Worm (Caenorhabditis elegans) whole organism, L1 larva: ENCODE measurements around the gene srh-250.

Experiments
- C16A3.4 ChIP-seq: fragments of 150-350 bp; optimal IDR thresholded peaks from 2 replicates; lab custom pipeline; 2014; ENCODE audit warnings: missing biosample characterization, missing genetic modification characterization
- F16B12.6 ChIP-seq: fragments of 150-350 bp; optimal IDR thresholded peaks from 2 replicates; lab custom pipeline; 2014; ENCODE audit warnings: missing biosample characterization, missing genetic modification characterization
- Y116A8C.19 ChIP-seq: sonication (generic microtip); optimal IDR thresholded peaks from 2 replicates; lab custom pipeline; 2016; ENCODE audit warnings: missing compliant biosample characterization, missing genetic modification characterization, borderline replicate concordance
- aha-1 ChIP-seq: fragments of 150-350 bp; optimal IDR thresholded peaks from 2 replicates; lab custom pipeline; 2014; ENCODE audit warnings: missing biosample characterization, missing genetic modification characterization
- alr-1 ChIP-seq: fragments of 200-800 bp; sonication (Bioruptor generic); optimal IDR thresholded peaks from 2 replicates; lab custom pipeline; 2018; ENCODE audit warnings: borderline replicate concordance, mild to moderate bottlenecking, missing genetic modification characterization, missing compliant biosample characterization
- ama-1 ChIP-seq: fragments of 150-350 bp; optimal IDR thresholded peaks from 2 replicates; lab custom pipeline; 2014
- blmp-1 ChIP-seq: fragments of 150-350 bp; optimal IDR thresholded peaks from 2 replicates; lab custom pipeline; 2014; ENCODE audit warnings: missing biosample characterization, missing genetic modification characterization
- ceh-82 ChIP-seq, 3 experiments: fragments of 150-350 bp in 1 of 3; sonication (generic microtip) in 2 of 3; optimal IDR thresholded peaks; 2 replicates each; lab custom pipeline; 2014 to 2017; ENCODE audit warnings: missing biosample characterization in 3 of 3, missing genetic modification characterization in 3 of 3
- dpl-1 ChIP-seq, 3 experiments: fragments of 150-350 bp in 2 of 3; sonication (generic microtip) in 1 of 3; optimal IDR thresholded peaks; 2 replicates each; lab custom pipeline; 2014 to 2017; ENCODE audit warnings: missing biosample characterization in 3 of 3, missing genetic modification characterization in 3 of 3, missing genetic modification reagents in 3 of 3
- dsc-1 ChIP-seq: sonication (generic microtip); optimal IDR thresholded peaks from 2 replicates; lab custom pipeline; 2016; ENCODE audit warnings: mild to moderate bottlenecking, missing genetic modification characterization, missing compliant biosample characterization
- efl-1 ChIP-seq, 4 experiments: fragments of 150-350 bp; optimal IDR thresholded peaks in 3 of 4; peaks in 1 of 4; 1 replicate in 1 of 4; 2 replicates in 3 of 4; lab custom pipeline; 2014; ENCODE audit warnings: missing biosample characterization in 2 of 4, missing genetic modification characterization in 2 of 4, missing genetic modification reagents in 2 of 4
- efl-3 ChIP-seq: fragments of 200-800 bp; sonication (Bioruptor generic); optimal IDR thresholded peaks from 2 replicates; lab custom pipeline; 2018; ENCODE audit warnings: mild to moderate bottlenecking, missing genetic modification characterization, missing compliant biosample characterization
- elt-3 ChIP-seq, 6 experiments: fragments of 150-350 bp in 1 of 6; sonication (generic microtip); optimal IDR thresholded peaks; 2 replicates each; lab custom pipeline; 2017 to 2018; ENCODE audit warnings: missing biosample characterization in 6 of 6, missing genetic modification characterization in 6 of 6, inconsistent platforms in 1 of 6
- ets-5 ChIP-seq: fragments of 200-800 bp; sonication (Bioruptor generic); IDR thresholded peaks from 2 replicates; pipeline ENCODE4 v1.3.6; 2022; ENCODE audit warnings: missing genetic modification characterization, missing compliant biosample characterization
- fkh-4 ChIP-seq: sonication (generic microtip); optimal IDR thresholded peaks from 2 replicates; lab custom pipeline; 2016; ENCODE audit warnings: missing compliant biosample characterization, missing genetic modification characterization, borderline replicate concordance
- fos-1 ChIP-seq: fragments of 150-350 bp; optimal IDR thresholded peaks from 2 replicates; lab custom pipeline; 2014; ENCODE audit warnings: missing biosample characterization, missing genetic modification characterization
- grh-1 ChIP-seq: fragments of 200-800 bp; sonication (Bioruptor generic); IDR thresholded peaks from 2 replicates; pipeline ENCODE4 v1.3.6; 2022; ENCODE audit warnings: missing genetic modification reagents, missing genetic modification characterization, missing compliant biosample characterization
- hpl-2 ChIP-seq: fragments of 150-350 bp; optimal IDR thresholded peaks from 2 replicates; lab custom pipeline; 2014; ENCODE audit warnings: missing biosample characterization, missing genetic modification reagents, missing genetic modification characterization
- irx-1 ChIP-seq: sonication (generic microtip); optimal IDR thresholded peaks from 2 replicates; lab custom pipeline; 2016; ENCODE audit warnings: missing genetic modification characterization, missing compliant biosample characterization
- lin-13 ChIP-seq: fragments of 150-350 bp; optimal IDR thresholded peaks from 2 replicates; lab custom pipeline; 2014; ENCODE audit warnings: missing biosample characterization, missing genetic modification reagents, missing genetic modification characterization
- lin-14 ChIP-seq: fragments of 200-800 bp; sonication (Bioruptor generic); optimal IDR thresholded peaks from 2 replicates; lab custom pipeline; 2018; ENCODE audit warnings: mild to moderate bottlenecking, missing genetic modification characterization, moderate library complexity, missing compliant biosample characterization
- lin-35 ChIP-seq, 2 experiments: fragments of 150-350 bp; optimal IDR thresholded peaks; 2 replicates each; lab custom pipeline; 2014; ENCODE audit warnings: missing biosample characterization in 2 of 2, missing genetic modification characterization in 2 of 2, missing genetic modification reagents in 2 of 2
- lsy-2 ChIP-seq, 2 experiments: fragments of 150-350 bp; optimal IDR thresholded peaks; 2 replicates each; lab custom pipeline; 2014; ENCODE audit warnings: missing biosample characterization in 2 of 2, missing genetic modification characterization in 2 of 2
- mep-1 ChIP-seq: fragments of 150-350 bp; optimal IDR thresholded peaks from 2 replicates; lab custom pipeline; 2014; ENCODE audit warnings: missing biosample characterization, missing genetic modification characterization
- nhr-19 ChIP-seq: fragments of 200-800 bp; sonication (Bioruptor generic); conservative IDR thresholded peaks from 2 replicates; pipeline ENCODE4 v1.3.6; 2022; ENCODE audit warnings: missing genetic modification characterization, missing compliant biosample characterization
- nhr-20 ChIP-seq: sonication (generic microtip); optimal IDR thresholded peaks from 2 replicates; lab custom pipeline; 2016; ENCODE audit warnings: mild to moderate bottlenecking, missing genetic modification characterization, missing compliant biosample characterization
- nhr-237 ChIP-seq: fragments of 150-350 bp; optimal IDR thresholded peaks from 2 replicates; lab custom pipeline; 2014; ENCODE audit warnings: missing biosample characterization, missing genetic modification characterization
- nhr-28 ChIP-seq: fragments of 150-350 bp; optimal IDR thresholded peaks from 2 replicates; lab custom pipeline; 2014; ENCODE audit warnings: missing biosample characterization, missing genetic modification characterization
- nhr-71 ChIP-seq: sonication (generic microtip); optimal IDR thresholded peaks from 2 replicates; lab custom pipeline; 2016; ENCODE audit warnings: mild to moderate bottlenecking, missing genetic modification characterization, moderate library complexity, missing compliant biosample characterization
- nhr-77 ChIP-seq: fragments of 150-350 bp; optimal IDR thresholded peaks from 2 replicates; lab custom pipeline; 2014; ENCODE audit warnings: missing biosample characterization, missing genetic modification characterization
- nhr-84 ChIP-seq: sonication (generic microtip); optimal IDR thresholded peaks from 2 replicates; lab custom pipeline; 2017; ENCODE audit warnings: missing biosample characterization, missing genetic modification characterization
- nhr-85 ChIP-seq: sonication (generic microtip); peaks from one replicate; lab custom pipeline; 2016; ENCODE audit warnings: missing genetic modification characterization, inconsistent platforms, missing compliant biosample characterization
- nhr-90 ChIP-seq: sonication (generic microtip); optimal IDR thresholded peaks from 2 replicates; lab custom pipeline; 2016; ENCODE audit warnings: mild to moderate bottlenecking, missing genetic modification characterization, missing compliant biosample characterization; ENCODE audit not compliant: poor library complexity
- pag-3 ChIP-seq: sonication (generic microtip); optimal IDR thresholded peaks from 2 replicates; lab custom pipeline; 2017; ENCODE audit warnings: missing genetic modification characterization, mild to moderate bottlenecking, missing compliant biosample characterization, antibody characterized with exemption, borderline replicate concordance; ENCODE audit not compliant: insufficient read depth
- pax-3 ChIP-seq: fragments of 200-800 bp; sonication (Bioruptor generic); optimal IDR thresholded peaks from 2 replicates; lab custom pipeline; 2018; ENCODE audit warnings: mild to moderate bottlenecking, missing genetic modification characterization, moderate library complexity, missing compliant biosample characterization
- rnt-1 ChIP-seq: sonication (generic microtip); optimal IDR thresholded peaks from 2 replicates; lab custom pipeline; 2016; ENCODE audit warnings: mild to moderate bottlenecking, missing genetic modification characterization, moderate library complexity, missing compliant biosample characterization
- skn-1 ChIP-seq: fragments of 150-350 bp; optimal IDR thresholded peaks from 2 replicates; lab custom pipeline; 2014; ENCODE audit warnings: missing biosample characterization, missing genetic modification characterization
- snu-23 ChIP-seq: sonication (generic microtip); optimal IDR thresholded peaks from 2 replicates; lab custom pipeline; 2016; ENCODE audit warnings: missing genetic modification characterization, missing compliant biosample characterization
- sox-4 ChIP-seq: sonication (generic microtip); optimal IDR thresholded peaks from 2 replicates; lab custom pipeline; 2016; ENCODE audit warnings: missing genetic modification characterization, missing compliant biosample characterization
- tbx-2 ChIP-seq: sonication (generic microtip); optimal IDR thresholded peaks from 2 replicates; lab custom pipeline; 2016; ENCODE audit warnings: missing genetic modification characterization, missing compliant biosample characterization
- tlp-1 ChIP-seq: fragments of 150-350 bp; optimal IDR thresholded peaks from 2 replicates; lab custom pipeline; 2014; ENCODE audit warnings: missing biosample characterization, missing genetic modification characterization
- unc-130 ChIP-seq: fragments of 150-350 bp; optimal IDR thresholded peaks from 2 replicates; lab custom pipeline; 2017; ENCODE audit warnings: missing biosample characterization, missing genetic modification characterization, inconsistent platforms
- zip-4 ChIP-seq: fragments of 200-800 bp; sonication (Bioruptor generic); optimal IDR thresholded peaks from 2 replicates; lab custom pipeline; 2018; ENCODE audit warnings: mild to moderate bottlenecking, missing genetic modification characterization, moderate library complexity, missing compliant biosample characterization
- ztf-4 ChIP-seq: fragments of 150-350 bp; optimal IDR thresholded peaks from 2 replicates; lab custom pipeline; 2014; ENCODE audit warnings: missing biosample characterization, missing genetic modification characterization

Gene srh-250

DNA sequence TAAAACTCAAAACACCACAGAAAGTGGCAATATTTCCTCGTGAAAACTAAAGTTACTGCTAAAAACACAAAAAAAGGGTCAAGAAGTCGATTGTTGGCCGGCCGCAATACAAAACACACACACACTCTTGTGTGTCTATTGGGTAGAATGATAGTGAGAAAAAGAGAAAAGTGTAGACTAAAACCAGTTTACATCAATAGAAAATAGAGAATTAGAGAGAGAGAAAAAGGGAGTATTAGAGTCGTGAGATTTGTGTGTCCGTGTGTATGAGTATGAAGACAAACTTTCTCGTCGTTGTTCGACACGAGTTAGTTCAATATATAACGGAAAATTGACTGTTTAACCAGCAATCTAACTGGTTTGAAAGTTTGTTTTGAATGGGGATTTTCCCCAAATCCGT lies 51.0 kb downstream of the srh-250 start:
- peak in 2 of 6 experiments; percentile 9 to 33 for TF ChIP-seq elt-3 (tag; optimal IDR thresholded peaks at IDR 0.05; lab: Kevin White, UChicago)
- TF ChIP-seq dsc-1 (tag; lab: Kevin White, UChicago), result no peak
- TF ChIP-seq lsy-2 (tag; optimal IDR thresholded peaks at IDR 0.05; lab: Kevin White, UChicago), result peak; percentile 7 to 61
- TF ChIP-seq nhr-19, result peak; percentile 19; the same call in 1 of the 2 replicates
- peak in 1 of 3 experiments; percentile 6 for TF ChIP-seq ceh-82 (tag; optimal IDR thresholded peaks at IDR 0.05; lab: Kevin White, UChicago)
- TF ChIP-seq ama-1 (lab: Kevin White, UChicago), result no peak
- peak; percentile 54 for TF ChIP-seq mep-1 (tag; lab: Kevin White, UChicago)
- no peak for TF ChIP-seq aha-1 (tag; lab: Kevin White, UChicago)
- peak; percentile 3 for TF ChIP-seq nhr-237 (tag; lab: Kevin White, UChicago)
- no peak for TF ChIP-seq lin-13 (GFP tag; lab: Kevin White, UChicago)
- TF ChIP-seq nhr-20, result peak; percentile 61
- peak; percentile 12 for TF ChIP-seq nhr-90 (tag; lab: Kevin White, UChicago)
- no peak for TF ChIP-seq pax-3 (tag; lab: Kevin White, UChicago)
- peak; percentile 6 to 36 for TF ChIP-seq efl-1 (optimal IDR thresholded peaks at IDR 0.05; lab: Kevin White, UChicago)
- TF ChIP-seq efl-1 (GFP tag; optimal IDR thresholded peaks at IDR 0.05 in 1 of 2; lab: Kevin White, UChicago), result peak; percentile 7 to 81
- peak in 2 of 3 experiments; percentile 26 to 48 for TF ChIP-seq dpl-1 (GFP tag; optimal IDR thresholded peaks at IDR 0.05; lab: Kevin White, UChicago)
- TF ChIP-seq unc-130, result no peak
- no peak for TF ChIP-seq hpl-2 (GFP tag; lab: Kevin White, UChicago)
- no peak for TF ChIP-seq ets-5 (GFP tag; lab: Robert Waterston, UW)
- TF ChIP-seq nhr-28 (tag; lab: Kevin White, UChicago), result no peak
- peak; percentile 33 for TF ChIP-seq nhr-77 (tag; lab: Kevin White, UChicago)
- TF ChIP-seq efl-3 (GFP tag; lab: Kevin White, UChicago), result no peak
- TF ChIP-seq sox-4 (tag; lab: Kevin White, UChicago), result no peak
- no peak for TF ChIP-seq zip-4 (GFP tag; lab: Kevin White, UChicago)
- TF ChIP-seq rnt-1 (tag; lab: Kevin White, UChicago), result no peak
- peak; percentile 85 for TF ChIP-seq grh-1 (GFP tag; lab: Robert Waterston, UW)
- TF ChIP-seq skn-1 (tag; lab: Kevin White, UChicago), result peak; percentile 41
- TF ChIP-seq nhr-85, result peak; percentile 58
- peak; percentile 47 for TF ChIP-seq tbx-2 (tag; lab: Kevin White, UChicago)
- peak; percentile 10 to 69 for TF ChIP-seq lin-35 (GFP tag; optimal IDR thresholded peaks at IDR 0.05; lab: Kevin White, UChicago)
- no peak for TF ChIP-seq pag-3 (tag; lab: Kevin White, UChicago)
- no peak for TF ChIP-seq ztf-4
- no peak for TF ChIP-seq fkh-4 (tag; lab: Kevin White, UChicago)
- TF ChIP-seq Y116A8C.19 (tag; lab: Kevin White, UChicago), result no peak
- TF ChIP-seq alr-1 (tag; lab: Kevin White, UChicago), result no peak
- no peak for TF ChIP-seq nhr-84 (tag; lab: Kevin White, UChicago)
- TF ChIP-seq snu-23 (GFP tag; lab: Kevin White, UChicago), result peak; percentile 71
- TF ChIP-seq blmp-1, result peak; percentile 80
- TF ChIP-seq lin-14 (GFP tag; lab: Kevin White, UChicago), result peak; percentile 84
- no peak for TF ChIP-seq fos-1 (tag; lab: Kevin White, UChicago)
- no peak for TF ChIP-seq F16B12.6
- peak; percentile 38 for TF ChIP-seq C16A3.4
- no peak for TF ChIP-seq tlp-1 (tag; lab: Kevin White, UChicago)
- TF ChIP-seq irx-1, result no peak
- peak; percentile 60 for TF ChIP-seq nhr-71 (tag; lab: Kevin White, UChicago)
